Worm (Caenorhabditis elegans) whole organism, L2 larva: Measurements from ENCODE around the gene C44B7.7.

Experiments used
- C34F6.9 ChIP-seq: fragments of 150-350 bp; optimal IDR thresholded peaks from 2 replicates; lab custom pipeline; 2014; ENCODE audit warnings: missing biosample characterization, missing genetic modification characterization
- F13H6.1 ChIP-seq: sonication (generic microtip); optimal IDR thresholded peaks from 2 replicates; lab custom pipeline; 2016; ENCODE audit warnings: missing genetic modification characterization, missing compliant biosample characterization
- R02D3.7 ChIP-seq: fragments of 150-350 bp; optimal IDR thresholded peaks from 2 replicates; lab custom pipeline; 2014; ENCODE audit warnings: missing biosample characterization, missing genetic modification characterization
- Y55F3AM.14 ChIP-seq: fragments of 200-800 bp; sonication (Bioruptor generic); optimal IDR thresholded peaks from 2 replicates; lab custom pipeline; 2018; ENCODE audit warnings: mild to moderate bottlenecking, missing genetic modification characterization, missing compliant biosample characterization
- ZK546.5 ChIP-seq: sonication (generic microtip); optimal IDR thresholded peaks from 2 replicates; lab custom pipeline; 2017; ENCODE audit warnings: missing biosample characterization, missing genetic modification characterization
- alr-1 ChIP-seq: fragments of 150-350 bp; optimal IDR thresholded peaks from 2 replicates; lab custom pipeline; 2014; ENCODE audit warnings: missing biosample characterization, missing genetic modification characterization
- aly-2 ChIP-seq: fragments of 150-350 bp; optimal IDR thresholded peaks from 2 replicates; lab custom pipeline; 2014; ENCODE audit warnings: missing biosample characterization, missing genetic modification characterization
- ama-1 ChIP-seq: fragments of 150-350 bp; optimal IDR thresholded peaks from 2 replicates; lab custom pipeline; 2018; ENCODE audit warnings: inconsistent platforms
- blmp-1 ChIP-seq: sonication (generic microtip); optimal IDR thresholded peaks from 2 replicates; lab custom pipeline; 2017; ENCODE audit warnings: missing genetic modification characterization, mild to moderate bottlenecking, missing compliant biosample characterization, antibody characterized with exemption, moderate library complexity; ENCODE audit not compliant: insufficient read depth
- ceh-16 ChIP-seq: fragments of 150-350 bp; optimal IDR thresholded peaks from 2 replicates; lab custom pipeline; 2014; ENCODE audit warnings: missing biosample characterization, missing genetic modification characterization
- ceh-82 ChIP-seq: fragments of 150-350 bp; optimal IDR thresholded peaks from 2 replicates; lab custom pipeline; 2014; ENCODE audit warnings: missing biosample characterization, missing genetic modification characterization
- crh-2 ChIP-seq: sonication (generic microtip); optimal IDR thresholded peaks from 2 replicates; lab custom pipeline; 2017; ENCODE audit warnings: missing biosample characterization, missing genetic modification characterization
- dmd-4 ChIP-seq: sonication (generic microtip); optimal IDR thresholded peaks from 2 replicates; lab custom pipeline; 2017; ENCODE audit warnings: missing biosample characterization, missing genetic modification characterization
- egl-27 ChIP-seq: sonication (generic microtip); optimal IDR thresholded peaks from 3 replicates; lab custom pipeline; 2017; ENCODE audit warnings: missing biosample characterization, missing genetic modification reagents, missing genetic modification characterization
- elt-1 ChIP-seq: fragments of 150-350 bp; optimal IDR thresholded peaks from 2 replicates; lab custom pipeline; 2014; ENCODE audit warnings: missing biosample characterization, missing genetic modification characterization
- elt-3 ChIP-seq: sonication (generic microtip); optimal IDR thresholded peaks from 2 replicates; lab custom pipeline; 2017; ENCODE audit warnings: missing biosample characterization, missing genetic modification characterization
- fos-1 ChIP-seq: fragments of 150-350 bp; optimal IDR thresholded peaks from 2 replicates; lab custom pipeline; 2014; ENCODE audit warnings: missing biosample characterization, missing genetic modification characterization
- gmeb-1 ChIP-seq: fragments of 150-350 bp; optimal IDR thresholded peaks from 2 replicates; lab custom pipeline; 2014; ENCODE audit warnings: missing biosample characterization, missing genetic modification characterization
- lin-11 ChIP-seq: fragments of 150-350 bp; sonication (generic microtip); optimal IDR thresholded peaks from 2 replicates; lab custom pipeline; 2014; ENCODE audit warnings: missing biosample characterization, missing genetic modification characterization, inconsistent platforms, mixed read lengths
- lin-13 ChIP-seq: fragments of 150-350 bp; optimal IDR thresholded peaks from 2 replicates; lab custom pipeline; 2014; ENCODE audit warnings: missing biosample characterization, missing genetic modification reagents, missing genetic modification characterization
- lin-39 ChIP-seq: fragments of 150-350 bp; optimal IDR thresholded peaks from 2 replicates; lab custom pipeline; 2014; ENCODE audit warnings: missing biosample characterization, missing genetic modification reagents, missing genetic modification characterization
- lsy-2 ChIP-seq, 2 experiments: fragments of 150-350 bp in 1 of 2; sonication (generic microtip) in 1 of 2; optimal IDR thresholded peaks; 2 replicates each; lab custom pipeline; 2014 to 2017; ENCODE audit warnings: missing biosample characterization in 2 of 2, missing genetic modification characterization in 2 of 2
- mab-5 ChIP-seq: fragments of 150-350 bp; optimal IDR thresholded peaks from 2 replicates; lab custom pipeline; 2014; ENCODE audit warnings: missing biosample characterization, missing genetic modification characterization
- mbf-1 ChIP-seq: sonication (generic microtip); optimal IDR thresholded peaks from 2 replicates; lab custom pipeline; 2017; ENCODE audit warnings: missing biosample characterization, missing genetic modification characterization
- mdl-1 ChIP-seq, 2 experiments: fragments of 150-350 bp in 1 of 2; sonication (generic microtip) in 1 of 2; optimal IDR thresholded peaks; 2 replicates each; lab custom pipeline; 2017; ENCODE audit warnings: missing biosample characterization in 2 of 2, missing genetic modification characterization in 2 of 2
- nhr-10 ChIP-seq: sonication (generic microtip); optimal IDR thresholded peaks from 2 replicates; lab custom pipeline; 2017; ENCODE audit warnings: missing biosample characterization, missing genetic modification characterization
- nhr-11 ChIP-seq: fragments of 150-350 bp; optimal IDR thresholded peaks from 2 replicates; lab custom pipeline; 2014; ENCODE audit warnings: missing biosample characterization, missing genetic modification characterization
- nhr-12 ChIP-seq: fragments of 150-350 bp; optimal IDR thresholded peaks from 2 replicates; lab custom pipeline; 2014; ENCODE audit warnings: missing biosample characterization, missing genetic modification characterization
- nhr-129 ChIP-seq: fragments of 150-350 bp; optimal IDR thresholded peaks from 2 replicates; lab custom pipeline; 2014; ENCODE audit warnings: missing biosample characterization, missing genetic modification characterization
- nhr-21 ChIP-seq: fragments of 150-350 bp; optimal IDR thresholded peaks from 2 replicates; lab custom pipeline; 2014; ENCODE audit warnings: missing biosample characterization, missing genetic modification characterization
- nhr-23 ChIP-seq: fragments of 150-350 bp; optimal IDR thresholded peaks from 2 replicates; lab custom pipeline; 2014; ENCODE audit warnings: missing biosample characterization, missing genetic modification reagents, missing genetic modification characterization
- nhr-237 ChIP-seq: fragments of 150-350 bp; optimal IDR thresholded peaks from 2 replicates; lab custom pipeline; 2014; ENCODE audit warnings: missing biosample characterization, missing genetic modification characterization
- nhr-25 ChIP-seq: fragments of 150-350 bp; sonication (generic microtip); optimal IDR thresholded peaks from 3 replicates; lab custom pipeline; 2014; ENCODE audit warnings: missing biosample characterization, missing genetic modification characterization
- nhr-6 ChIP-seq: fragments of 150-350 bp; optimal IDR thresholded peaks from 2 replicates; lab custom pipeline; 2014; ENCODE audit warnings: missing biosample characterization, missing genetic modification characterization
- nhr-77 ChIP-seq: fragments of 150-350 bp; optimal IDR thresholded peaks from 2 replicates; lab custom pipeline; 2014; ENCODE audit warnings: missing biosample characterization, missing genetic modification characterization
- peb-1 ChIP-seq: fragments of 150-350 bp; optimal IDR thresholded peaks from 2 replicates; lab custom pipeline; 2014; ENCODE audit warnings: missing biosample characterization, missing genetic modification characterization
- sem-4 ChIP-seq: fragments of 150-350 bp; optimal IDR thresholded peaks from 2 replicates; lab custom pipeline; 2014; ENCODE audit warnings: missing biosample characterization, missing genetic modification reagents, missing genetic modification characterization
- skn-1 ChIP-seq: sonication (generic microtip); optimal IDR thresholded peaks from 2 replicates; lab custom pipeline; 2017; ENCODE audit warnings: missing biosample characterization, missing genetic modification characterization
- sma-3 ChIP-seq: sonication (generic microtip); optimal IDR thresholded peaks from 2 replicates; lab custom pipeline; 2016; ENCODE audit warnings: missing genetic modification reagents, missing genetic modification characterization, missing compliant biosample characterization
- sma-9 ChIP-seq, 2 experiments: fragments of 150-350 bp in 1 of 2; sonication (generic microtip) in 1 of 2; optimal IDR thresholded peaks; 2 replicates each; lab custom pipeline; 2014 to 2016; ENCODE audit warnings: missing genetic modification characterization in 2 of 2, mild to moderate bottlenecking in 1 of 2, missing biosample characterization in 1 of 2, missing compliant biosample characterization in 1 of 2, missing genetic modification reagents in 1 of 2, moderate library complexity in 1 of 2
- snpc-4 ChIP-seq: fragments of 150-350 bp; optimal IDR thresholded peaks from 2 replicates; lab custom pipeline; 2014; ENCODE audit warnings: missing biosample characterization, missing genetic modification characterization
- unc-39 ChIP-seq: fragments of 150-350 bp; optimal IDR thresholded peaks from 2 replicates; lab custom pipeline; 2014; ENCODE audit warnings: missing biosample characterization, missing genetic modification characterization
- unc-55 ChIP-seq: fragments of 150-350 bp; sonication (generic microtip); optimal IDR thresholded peaks from 3 replicates; lab custom pipeline; 2014; ENCODE audit warnings: missing biosample characterization, missing genetic modification reagents, missing genetic modification characterization
- unc-62 ChIP-seq: fragments of 150-350 bp; optimal IDR thresholded peaks from 2 replicates; lab custom pipeline; 2014; ENCODE audit warnings: missing biosample characterization, missing genetic modification reagents, missing genetic modification characterization
- zag-1 ChIP-seq: fragments of 150-350 bp; optimal IDR thresholded peaks from 2 replicates; lab custom pipeline; 2014; ENCODE audit warnings: missing biosample characterization, missing genetic modification characterization
- ztf-1 ChIP-seq: fragments of 200-800 bp; sonication (Bioruptor generic); conservative IDR thresholded peaks from 2 replicates; pipeline ENCODE4 v1.3.6; 2022; ENCODE audit warnings: missing genetic modification characterization, missing compliant biosample characterization
- ztf-11 ChIP-seq: sonication (generic microtip); optimal IDR thresholded peaks from 2 replicates; lab custom pipeline; 2017; ENCODE audit warnings: missing biosample characterization, missing genetic modification characterization
- ztf-4 ChIP-seq: fragments of 150-350 bp; optimal IDR thresholded peaks from 2 replicates; lab custom pipeline; 2014; ENCODE audit warnings: missing biosample characterization, missing genetic modification characterization

The C44B7.7 gene

DNA sequence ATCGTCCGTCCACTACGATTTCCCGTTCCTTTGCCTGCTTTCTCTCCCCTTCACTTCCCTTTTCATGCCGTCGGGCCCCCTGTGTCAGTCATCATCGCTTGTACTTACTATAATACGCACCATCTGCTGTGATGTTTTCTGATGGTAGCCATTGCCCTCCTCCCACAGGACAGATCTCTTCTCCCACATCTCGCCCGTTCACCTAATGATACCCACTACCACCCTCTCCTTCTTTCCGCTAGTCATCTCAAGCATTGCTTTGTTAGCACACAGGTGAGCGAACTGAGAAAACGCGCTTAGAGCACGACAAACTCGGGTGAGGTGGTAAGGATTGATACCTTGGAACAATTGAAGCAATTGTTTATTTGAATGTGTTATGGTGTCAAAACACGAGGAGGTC is 49.0 kb downstream of the C44B7.7 start:
- TF ChIP-seq nhr-237 (tag; lab: Kevin White, UChicago) (no peak), nhr-129 (tag; lab: Kevin White, UChicago) (peak; percentile 1), blmp-1 (tag; lab: Kevin White, UChicago) (peak; percentile 37), ztf-11 (tag; lab: Kevin White, UChicago) (no peak)

DNA sequence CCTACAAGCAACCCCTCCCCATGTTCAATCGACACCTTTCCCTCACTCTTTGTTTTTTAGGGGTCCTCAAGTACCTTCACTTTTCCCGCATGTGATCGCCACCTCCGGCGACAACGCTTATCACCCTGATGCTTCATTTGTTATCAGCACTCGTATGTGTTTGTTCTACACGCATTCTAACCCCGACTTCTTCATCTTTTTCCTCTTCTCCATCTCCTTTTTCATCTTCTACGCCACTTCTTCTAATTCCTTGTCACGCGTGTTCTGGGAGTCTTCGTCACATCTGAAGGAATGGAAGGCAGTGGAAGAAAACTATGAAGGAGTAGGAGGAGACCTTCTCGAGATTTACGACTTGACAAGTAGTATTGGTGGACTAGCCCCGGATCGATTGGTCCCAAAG is 50.0 kb downstream of the C44B7.7 start:
- TF ChIP-seq elt-3 (tag; lab: Kevin White, UChicago) (no peak), R02D3.7 (no peak), gmeb-1 (tag; lab: Kevin White, UChicago) (no peak), ama-1 (lab: Kevin White, UChicago) (no peak), peb-1 (tag; lab: Kevin White, UChicago) (no peak), zag-1 (tag; lab: Kevin White, UChicago) (no peak), Y55F3AM.14 (GFP tag; lab: Kevin White, UChicago) (no peak), unc-62 (GFP tag; lab: Kevin White, UChicago) (no peak), F13H6.1 (tag; lab: Kevin White, UChicago) (no peak), nhr-21 (tag; lab: Kevin White, UChicago) (peak; percentile 30), nhr-129 (tag; lab: Kevin White, UChicago) (peak; percentile 55), ceh-82 (no peak), snpc-4 (tag; lab: Kevin White, UChicago) (no peak), aly-2 (tag; lab: Kevin White, UChicago) (no peak), ztf-11 (tag; lab: Kevin White, UChicago) (no peak), nhr-12 (tag; lab: Kevin White, UChicago) (no peak), ZK546.5 (tag; lab: Kevin White, UChicago) (no peak), crh-2 (tag; lab: Kevin White, UChicago) (no peak), nhr-77 (tag; lab: Kevin White, UChicago) (no peak), nhr-11 (tag; lab: Kevin White, UChicago) (no peak), lin-39 (tag; lab: Kevin White, UChicago) (no peak), lin-11 (tag; lab: Kevin White, UChicago) (no peak), nhr-237 (tag; lab: Kevin White, UChicago) (no peak), ceh-16 (tag; lab: Kevin White, UChicago) (no peak), mdl-1 (tag; optimal IDR thresholded peaks at IDR 0.05; lab: Kevin White, UChicago) (no peak), lin-13 (GFP tag; lab: Kevin White, UChicago) (no peak), nhr-25 (tag; lab: Kevin White, UChicago) (peak; percentile 24), fos-1 (tag; lab: Kevin White, UChicago) (peak; percentile 46), C34F6.9 (tag; lab: Kevin White, UChicago) (no peak), blmp-1 (tag; lab: Kevin White, UChicago) (peak; percentile 3), egl-27 (tag; lab: Kevin White, UChicago) (peak; percentile 35), ztf-1 (GFP tag; lab: Robert Waterston, UW) (no peak), skn-1 (tag; lab: Kevin White, UChicago) (no peak), ztf-4 (tag; lab: Kevin White, UChicago) (no peak), unc-55 (GFP tag; lab: Kevin White, UChicago) (no peak), sma-3 (GFP tag; lab: Kevin White, UChicago) (no peak), alr-1 (tag; lab: Kevin White, UChicago) (no peak), mbf-1 (tag; lab: Kevin White, UChicago) (no peak), sem-4 (tag; lab: Kevin White, UChicago) (no peak), dmd-4 (tag; lab: Kevin White, UChicago) (no peak), nhr-23 (tag; lab: Kevin White, UChicago) (no peak), lsy-2 (tag; optimal IDR thresholded peaks at IDR 0.05; lab: Kevin White, UChicago) (no peak), mab-5 (peak; percentile 61), nhr-10 (no peak), elt-1 (no peak), nhr-6 (no peak), sma-9 (GFP tag; optimal IDR thresholded peaks at IDR 0.05; lab: Kevin White, UChicago) (peak; percentile 35), sma-9 (tag; optimal IDR thresholded peaks at IDR 0.05; lab: Kevin White, UChicago) (no peak), unc-39 (no peak)
